Worm (Caenorhabditis elegans): Measurements from ENCODE around the gene fbxc-18.
A peak's percentile ranks its signal among the peaks of the same experiment; 100 is the strongest.
"Not testable (repeated sequence)": the region's sequence is repeated elsewhere in the genome, so short reads cannot be mapped to it uniquely, and the experiment has no call there.

fbxc-18 gene

ce11 chrII:973999-974398 is 7.1 kb upstream of the fbxc-18 start, which contains the start of gene fbxc-14:
TSS of gene fbxc-14 (plus strand) at chrII:974299.
- TF ChIP-seq ztf-11 (tag; optimal IDR thresholded peaks at IDR 0.05) (no peak), nhr-6 (tag; optimal IDR thresholded peaks at IDR 0.05) (no peak), dmd-8 (GFP tag; IDR thresholded peaks at IDR 0.05) (no peak), lin-39 (tag; optimal IDR thresholded peaks at IDR 0.05) (no peak), ctbp-1 (GFP tag; IDR thresholded peaks at IDR 0.05) (no peak), ZK546.5 (tag; optimal IDR thresholded peaks at IDR 0.05) (no peak), fkh-10 (GFP tag; optimal IDR thresholded peaks at IDR 0.05) (no peak), ceh-82 (tag; optimal IDR thresholded peaks at IDR 0.05) (no peak), hif-1 (tag; optimal IDR thresholded peaks at IDR 0.05) (no peak), T26A8.4 (GFP tag; IDR thresholded peaks at IDR 0.05) (no peak), unc-130 (GFP tag; optimal IDR thresholded peaks at IDR 0.05) (no peak), F44E2.7 (GFP tag; IDR thresholded peaks at IDR 0.05) (no peak), ZK337.2 (GFP tag; IDR thresholded peaks at IDR 0.05) (no peak), lin-13 (GFP tag; optimal IDR thresholded peaks at IDR 0.05) (no peak), tra-1 (GFP tag; IDR thresholded peaks at IDR 0.05) (no peak), zfp-2 (tag; optimal IDR thresholded peaks at IDR 0.05) (no peak), Y75B8A.6 (GFP tag; IDR thresholded peaks at IDR 0.05) (no peak)

ce11 chrII:972850-973249 is 6.0 kb upstream of the fbxc-18 start, which contains the start of gene C32B5.15:
TSS of gene C32B5.15 (minus strand) at chrII:972950.
- no peak for TF ChIP-seq egl-27 (tag; optimal IDR thresholded peaks at IDR 0.05)
- no peak for TF ChIP-seq spr-1 (tag; optimal IDR thresholded peaks at IDR 0.05)
- no peak for TF ChIP-seq madf-5 (GFP tag; IDR thresholded peaks at IDR 0.05)
- TF ChIP-seq ceh-44 (GFP tag; IDR thresholded peaks at IDR 0.05) = no peak
- TF ChIP-seq mdl-1 (tag; optimal IDR thresholded peaks at IDR 0.05) = no peak
- TF ChIP-seq nhr-28 (tag; optimal IDR thresholded peaks at IDR 0.05) = no peak
- TF ChIP-seq lin-39 (tag; optimal IDR thresholded peaks at IDR 0.05) = no peak
- no peak for TF ChIP-seq F10B5.3 (tag; optimal IDR thresholded peaks at IDR 0.05)
- TF ChIP-seq daf-16 (GFP tag; optimal IDR thresholded peaks at IDR 0.05) = no peak
- TF ChIP-seq daf-16 (tag; optimal IDR thresholded peaks at IDR 0.05) = no peak
- TF ChIP-seq mes-2 (tag; optimal IDR thresholded peaks at IDR 0.05; ENCODE audit: poor library complexity, severe bottlenecking) = no peak
- TF ChIP-seq nhr-25 (tag; optimal IDR thresholded peaks at IDR 0.05; ENCODE audit: borderline replicate concordance, insufficient read depth) = no peak
- TF ChIP-seq D1046.2 (GFP tag; IDR thresholded peaks at IDR 0.05) = no peak
- TF ChIP-seq hif-1 (tag; optimal IDR thresholded peaks at IDR 0.05) = no peak
- no peak for TF ChIP-seq zip-2 (tag; optimal IDR thresholded peaks at IDR 0.05)
- TF ChIP-seq zip-11 (GFP tag; IDR thresholded peaks at IDR 0.05) = no peak
- no peak for TF ChIP-seq Y48G9A.11 (GFP tag; IDR thresholded peaks at IDR 0.05)
- TF ChIP-seq ceh-28 (tag; optimal IDR thresholded peaks at IDR 0.05) = no peak
- TF ChIP-seq aha-1 (tag) = no peak
- no peak for TF ChIP-seq dmd-6 (GFP tag; IDR thresholded peaks at IDR 0.05)

ce11 chrII:968106-968505 is 1.2 kb upstream of the fbxc-18 start, which contains the start of gene C32B5.6:
TSS of gene C32B5.6 (plus strand) at chrII:968406.
- TF ChIP-seq cey-2 (tag; optimal IDR thresholded peaks at IDR 0.05; ENCODE audit: borderline replicate concordance, insufficient read depth); ceh-82 (tag; optimal IDR thresholded peaks at IDR 0.05); set-16 (GFP tag; IDR thresholded peaks at IDR 0.05): not testable (repeated sequence)

- no peak for TF ChIP-seq zip-11 (GFP tag; IDR thresholded peaks at IDR 0.05)
- TF ChIP-seq unc-62 (GFP tag; optimal IDR thresholded peaks at IDR 0.05 in 1 of 2) = peak in 1 of 2 experiments; percentile 16
- TF ChIP-seq unc-62 (tag; optimal IDR thresholded peaks at IDR 0.05) = no peak
Measured at ce11 chrII:961961-962360, 4.9 kb downstream of the fbxc-18 start, which contains the start of gene C32B5.13. TSS of gene C32B5.13 (minus strand) at chrII:962061.
